Fruit fly (Drosophila melanogaster) whole organism, prepupa: ENCODE data around the gene Prps.

Experiments
- CG11294 ChIP-seq: fragments of 200-800 bp; sonication (Bioruptor generic); IDR thresholded peaks from 2 replicates; pipeline ENCODE4 v1.3.6; 2022; ENCODE audit warnings: missing biosample characterization, missing genetic modification characterization
- Eip78C ChIP-seq: fragments of 200-800 bp; sonication (Bioruptor generic); peaks from one replicate; lab custom pipeline; 2016; ENCODE audit warnings: missing biosample characterization, missing genetic modification characterization
- fd59A ChIP-seq: fragments of 200-800 bp; sonication (Bioruptor generic); optimal IDR thresholded peaks from 2 replicates; lab custom pipeline; 2017; ENCODE audit warnings: missing biosample characterization, mild to moderate bottlenecking, missing genetic modification characterization, missing genetic modification reagents

- TF ChIP-seq fd59A (GFP tag; lab: Kevin White, UChicago) = peak; percentile 28
- no peak for TF ChIP-seq CG11294
- TF ChIP-seq Eip78C (GFP tag; lab: Kevin White, UChicago) = peak; percentile 82
These were observed 45.8 kb upstream of the Prps start for dm6 chr3L:9742342-9742741.
